Fruit fly (Drosophila melanogaster) whole organism, embryonic: Measurements from ENCODE around the gene CG6733.

Experiments
- Antp ChIP-seq: fragments of 200-800 bp; sonication (Bioruptor generic); optimal IDR thresholded peaks from 3 replicates; lab custom pipeline; 2016; ENCODE audit warnings: missing biosample characterization, missing genetic modification characterization
- Asciz ChIP-seq: fragments of 200-800 bp; sonication (Bioruptor generic); optimal IDR thresholded peaks from 2 replicates; lab custom pipeline; 2017; ENCODE audit warnings: missing biosample characterization, mild to moderate bottlenecking, missing genetic modification characterization, missing genetic modification reagents
- Blimp-1 ChIP-seq: fragments of 200-800 bp; sonication (Bioruptor generic); optimal IDR thresholded peaks from 3 replicates; lab custom pipeline; 2018; ENCODE audit warnings: missing biosample characterization, missing genetic modification characterization, mild to moderate bottlenecking, moderate library complexity, missing genetic modification reagents
- CG10267 ChIP-seq: fragments of 200-800 bp; sonication (Bioruptor generic); optimal IDR thresholded peaks from 2 replicates; lab custom pipeline; 2018; ENCODE audit warnings: missing biosample characterization, mild to moderate bottlenecking, missing genetic modification characterization, moderate library complexity
- CG10431 ChIP-seq: fragments of 200-800 bp; sonication (Bioruptor generic); optimal IDR thresholded peaks from 3 replicates; lab custom pipeline; 2018; ENCODE audit warnings: missing biosample characterization, mild to moderate bottlenecking, missing genetic modification characterization
- CG10959 ChIP-seq: fragments of 200-800 bp; sonication (Bioruptor generic); IDR thresholded peaks from 2 replicates; pipeline ENCODE4 v1.3.6; 2022; ENCODE audit warnings: missing biosample characterization, missing genetic modification characterization
- CG11456 ChIP-seq: fragments of 200-800 bp; sonication (Bioruptor generic); IDR thresholded peaks from 3 replicates; pipeline ENCODE4 v1.3.6; 2022; ENCODE audit warnings: missing biosample characterization, missing genetic modification characterization
- CG12391 ChIP-seq: fragments of 200-800 bp; sonication (Bioruptor generic); optimal IDR thresholded peaks from 3 replicates; lab custom pipeline; 2018; ENCODE audit warnings: missing biosample characterization, mild to moderate bottlenecking, missing genetic modification characterization, moderate library complexity
- CG15601 ChIP-seq: fragments of 200-800 bp; sonication (Bioruptor generic); optimal IDR thresholded peaks from 3 replicates; lab custom pipeline; 2019; ENCODE audit warnings: missing biosample characterization, mild to moderate bottlenecking, missing genetic modification characterization, moderate library complexity
- CG1792 ChIP-seq: fragments of 200-800 bp; sonication (Bioruptor generic); optimal IDR thresholded peaks from 2 replicates; lab custom pipeline; 2016; ENCODE audit warnings: missing biosample characterization, missing genetic modification characterization
- CG18599 ChIP-seq: fragments of 200-800 bp; sonication (Bioruptor generic); optimal IDR thresholded peaks from 3 replicates; lab custom pipeline; 2017; ENCODE audit warnings: missing biosample characterization, missing genetic modification characterization, mild to moderate bottlenecking, moderate library complexity, missing genetic modification reagents
- CG3163 ChIP-seq: fragments of 200-800 bp; sonication (Bioruptor generic); optimal IDR thresholded peaks from 3 replicates; lab custom pipeline; 2016; ENCODE audit warnings: missing biosample characterization, missing genetic modification characterization
- CG32532 ChIP-seq: fragments of 200-800 bp; sonication (Bioruptor generic); IDR thresholded peaks from 2 replicates; pipeline ENCODE4 v1.3.6; 2022; ENCODE audit warnings: missing biosample characterization, missing genetic modification characterization
- CG3281 ChIP-seq: fragments of 200-800 bp; sonication (Bioruptor generic); optimal IDR thresholded peaks from 3 replicates; lab custom pipeline; 2017; ENCODE audit warnings: missing biosample characterization, mild to moderate bottlenecking, missing genetic modification characterization
- CG43689 ChIP-seq: fragments of 200-800 bp; sonication (Bioruptor generic); IDR thresholded peaks from 2 replicates; pipeline ENCODE4 v1.3.6; 2022; ENCODE audit warnings: missing biosample characterization, missing genetic modification characterization
- CG4404 ChIP-seq: fragments of 200-800 bp; sonication (Bioruptor generic); IDR thresholded peaks from 2 replicates; pipeline ENCODE4 v1.3.6; 2022; ENCODE audit warnings: missing biosample characterization, missing genetic modification characterization
- CoRest ChIP-seq: fragments of 200-800 bp; sonication (Bioruptor generic); optimal IDR thresholded peaks from 3 replicates; lab custom pipeline; 2018; ENCODE audit warnings: missing biosample characterization, mild to moderate bottlenecking, missing genetic modification characterization, moderate library complexity
- Dip2 ChIP-seq: fragments of 200-800 bp; sonication (Bioruptor generic); IDR thresholded peaks from 2 replicates; pipeline ENCODE4 v1.3.6; 2022; ENCODE audit warnings: missing biosample characterization, missing genetic modification characterization
- Elba2 ChIP-seq: fragments of 200-800 bp; sonication (Bioruptor generic); optimal IDR thresholded peaks from 3 replicates; lab custom pipeline; 2016; ENCODE audit warnings: missing biosample characterization, missing genetic modification characterization
- Ets65A ChIP-seq: fragments of 200-800 bp; sonication (Bioruptor generic); peaks from one replicate; lab custom pipeline; 2016; ENCODE audit warnings: missing biosample characterization, missing genetic modification characterization
- Fer2 ChIP-seq: fragments of 200-800 bp; sonication (Bioruptor generic); optimal IDR thresholded peaks from 2 replicates; lab custom pipeline; 2018; ENCODE audit warnings: missing biosample characterization, mild to moderate bottlenecking, missing genetic modification characterization, moderate library complexity
- Fer3 ChIP-seq: fragments of 200-800 bp; sonication (Bioruptor generic); optimal IDR thresholded peaks from 2 replicates; lab custom pipeline; 2018; ENCODE audit warnings: missing biosample characterization, mild to moderate bottlenecking, missing genetic modification characterization, moderate library complexity
- H15 ChIP-seq: fragments of 200-800 bp; sonication (Bioruptor generic); IDR thresholded peaks from 3 replicates; pipeline ENCODE4 v1.3.6; 2022; ENCODE audit warnings: missing biosample characterization, missing genetic modification characterization
- Mes4 ChIP-seq: fragments of 200-800 bp; sonication (Bioruptor generic); optimal IDR thresholded peaks from 2 replicates; lab custom pipeline; 2016; ENCODE audit warnings: missing biosample characterization, missing genetic modification characterization
- Oaz ChIP-seq: fragments of 200-800 bp; sonication (Bioruptor generic); IDR thresholded peaks from 2 replicates; pipeline ENCODE4 v1.3.6; 2022; ENCODE audit warnings: missing biosample characterization, missing genetic modification characterization
- Oli ChIP-seq: fragments of 200-800 bp; sonication (Bioruptor generic); optimal IDR thresholded peaks from 2 replicates; lab custom pipeline; 2018; ENCODE audit warnings: missing biosample characterization, mild to moderate bottlenecking, missing genetic modification characterization, moderate library complexity
- Opbp ChIP-seq: fragments of 200-800 bp; sonication (Bioruptor generic); IDR thresholded peaks from 3 replicates; pipeline ENCODE4 v1.3.6; 2022; ENCODE audit warnings: missing biosample characterization, missing genetic modification characterization; ENCODE audit not compliant: partially characterized antibody
- Ptx1 ChIP-seq: fragments of 200-800 bp; sonication (Bioruptor generic); IDR thresholded peaks from 2 replicates; pipeline ENCODE4 v1.3.6; 2022; ENCODE audit warnings: missing biosample characterization, missing genetic modification characterization
- Stat92E ChIP-seq, 3 experiments: fragments of >200 bp in 2 of 3; fragments of 200-800 bp in 1 of 3; sonication (Bioruptor generic) in 1 of 3; optimal IDR thresholded peaks; 2 replicates each; lab custom pipeline; 2017 to 2019; ENCODE audit warnings: missing biosample characterization in 3 of 3, missing genetic modification characterization in 3 of 3, mild to moderate bottlenecking in 1 of 3, moderate library complexity in 1 of 3
- ac ChIP-seq: fragments of 200-800 bp; sonication (Bioruptor generic); optimal IDR thresholded peaks from 3 replicates; lab custom pipeline; 2017; ENCODE audit warnings: missing biosample characterization, mild to moderate bottlenecking, missing genetic modification characterization
- ara ChIP-seq: fragments of 200-800 bp; sonication (Bioruptor generic); IDR thresholded peaks from 2 replicates; pipeline ENCODE4 v1.3.6; 2022; ENCODE audit warnings: missing biosample characterization, missing genetic modification characterization
- bab2 ChIP-seq: fragments of 200-800 bp; sonication (Bioruptor generic); optimal IDR thresholded peaks from 2 replicates; lab custom pipeline; 2016; ENCODE audit warnings: missing biosample characterization, missing genetic modification characterization
- bcd ChIP-seq: fragments of 200-800 bp; sonication (Bioruptor generic); optimal IDR thresholded peaks from 2 replicates; lab custom pipeline; 2017; ENCODE audit warnings: missing biosample characterization, mild to moderate bottlenecking, missing genetic modification characterization
- da ChIP-seq: fragments of 200-800 bp; sonication (Bioruptor generic); optimal IDR thresholded peaks from 2 replicates; lab custom pipeline; 2016; ENCODE audit warnings: missing biosample characterization, missing genetic modification characterization
- dmrt99B ChIP-seq: fragments of 200-800 bp; sonication (Bioruptor generic); optimal IDR thresholded peaks from 2 replicates; lab custom pipeline; 2018; ENCODE audit warnings: missing biosample characterization, mild to moderate bottlenecking, missing genetic modification characterization, moderate library complexity
- emc ChIP-seq: fragments of 200-800 bp; sonication (Bioruptor generic); optimal IDR thresholded peaks from 2 replicates; lab custom pipeline; 2016; ENCODE audit warnings: missing biosample characterization, missing genetic modification characterization
- fd96Cb ChIP-seq: fragments of 200-800 bp; sonication (Bioruptor generic); optimal IDR thresholded peaks from 2 replicates; lab custom pipeline; 2018; ENCODE audit warnings: missing biosample characterization, mild to moderate bottlenecking, missing genetic modification characterization, moderate library complexity
- gce ChIP-seq: fragments of 200-800 bp; sonication (Bioruptor generic); IDR thresholded peaks from 3 replicates; pipeline ENCODE4 v1.3.6; 2022; ENCODE audit warnings: missing biosample characterization, missing genetic modification characterization
- gfzf ChIP-seq: fragments of 200-800 bp; sonication (Bioruptor generic); optimal IDR thresholded peaks from 2 replicates; lab custom pipeline; 2016; ENCODE audit warnings: missing biosample characterization, mild to moderate bottlenecking, missing genetic modification characterization, moderate library complexity
- gt ChIP-seq: fragments of 200-800 bp; sonication (Bioruptor generic); IDR thresholded peaks from 2 replicates; pipeline ENCODE4 v1.3.6; 2022; ENCODE audit warnings: missing biosample characterization, missing genetic modification characterization
- hth ChIP-seq: fragments of >200 bp; optimal IDR thresholded peaks from 2 replicates; lab custom pipeline; 2017; ENCODE audit warnings: inconsistent platforms
- lab ChIP-seq: fragments of 200-800 bp; sonication (Bioruptor generic); optimal IDR thresholded peaks from 3 replicates; lab custom pipeline; 2017; ENCODE audit warnings: missing biosample characterization, missing genetic modification characterization, mild to moderate bottlenecking, moderate library complexity, missing genetic modification reagents
- lmd ChIP-seq: fragments of 200-800 bp; sonication (Bioruptor generic); IDR thresholded peaks from 2 replicates; pipeline ENCODE4 v1.3.6; 2022; ENCODE audit warnings: missing biosample characterization, missing genetic modification characterization
- row ChIP-seq: fragments of 200-800 bp; sonication (Bioruptor generic); IDR thresholded peaks from 3 replicates; pipeline ENCODE4 v1.3.6; 2022; ENCODE audit warnings: missing biosample characterization, missing genetic modification characterization
- schlank ChIP-seq: fragments of 200-800 bp; sonication (Bioruptor generic); optimal IDR thresholded peaks from 2 replicates; lab custom pipeline; 2018; ENCODE audit warnings: missing biosample characterization, mild to moderate bottlenecking, missing genetic modification characterization
- sr ChIP-seq: fragments of 200-800 bp; sonication (Bioruptor generic); IDR thresholded peaks from 3 replicates; pipeline ENCODE4 v1.3.6; 2022; ENCODE audit warnings: missing biosample characterization, missing genetic modification characterization
- ssp ChIP-seq: fragments of 200-800 bp; sonication (Bioruptor generic); IDR thresholded peaks from 2 replicates; pipeline ENCODE4 v1.3.6; 2022; ENCODE audit warnings: missing biosample characterization, missing genetic modification characterization
- stwl ChIP-seq: fragments of 200-800 bp; sonication (Bioruptor generic); optimal IDR thresholded peaks from 3 replicates; lab custom pipeline; 2018; ENCODE audit warnings: missing biosample characterization, mild to moderate bottlenecking, missing genetic modification characterization, moderate library complexity
- tgo ChIP-seq: fragments of 200-800 bp; sonication (Bioruptor generic); IDR thresholded peaks from 3 replicates; pipeline ENCODE4 v1.3.6; 2022; ENCODE audit warnings: missing biosample characterization, missing genetic modification characterization
- vnd ChIP-seq: fragments of 200-800 bp; sonication (Bioruptor generic); IDR thresholded peaks from 3 replicates; pipeline ENCODE4 v1.3.6; 2022; ENCODE audit warnings: missing biosample characterization, missing genetic modification characterization; ENCODE audit not compliant: partially characterized antibody

Gene CG6733

dm6 chr3R:23112680-23113362, 15.3 kb downstream of the CG6733 start, which contains the start of gene Cow (continued):
- TF ChIP-seq Blimp-1 (GFP tag; lab: Kevin White, UChicago), result no peak
- no peak; the same call in 1 of the 2 replicates for TF ChIP-seq CG4404 (GFP tag; lab: Robert Waterston, UW)
- no peak for TF ChIP-seq CG1792 (GFP tag; lab: Kevin White, UChicago)
- TF ChIP-seq da, result no peak
- TF ChIP-seq gfzf (GFP tag; lab: Kevin White, UChicago), result no peak
- TF ChIP-seq schlank, result peak; percentile 43
- TF ChIP-seq ssp, result peak; percentile 48; the same call in 1 of the 2 replicates
- peak; percentile 78 for TF ChIP-seq CG32532 (GFP tag; lab: Robert Waterston, UW)
- peak; percentile 57; the same call in 1 of the 3 replicates for TF ChIP-seq CG11456 (GFP tag; lab: Robert Waterston, UW)
- peak; percentile 27 for TF ChIP-seq Fer2 (tag; lab: Kevin White, UChicago)
- TF ChIP-seq stwl, result no peak
- no peak for TF ChIP-seq gt (GFP tag; lab: Robert Waterston, UW)
- peak; percentile 85 for TF ChIP-seq CG3163 (GFP tag; lab: Kevin White, UChicago)
- TF ChIP-seq Fer3, result peak; percentile 60
- peak; percentile 59; the same call in 1 of the 3 replicates for TF ChIP-seq H15
- TF ChIP-seq gce, result 0 out of 3 replicates have a peak, but pooled peaks have one; percentile 12
- peak; percentile 72 for TF ChIP-seq Ptx1 (GFP tag; lab: Robert Waterston, UW)
- TF ChIP-seq CG10959, result no peak
- no peak for TF ChIP-seq ara (GFP tag; lab: Robert Waterston, UW)
- TF ChIP-seq Asciz (GFP tag; lab: Kevin White, UChicago), result peak; percentile 42
- TF ChIP-seq tgo (GFP tag; lab: Robert Waterston, UW), result peak; percentile 76
- TF ChIP-seq Elba2, result no peak
- peak; percentile 66 for TF ChIP-seq bcd (GFP tag; lab: Kevin White, UChicago)
- TF ChIP-seq row (GFP tag; lab: Robert Waterston, UW), result peak; percentile 84
- TF ChIP-seq Stat92E (GFP tag; optimal IDR thresholded peaks at IDR 0.05; lab: Kevin White, UChicago), result no peak
- TF ChIP-seq Oaz (GFP tag; lab: Robert Waterston, UW), result 0 out of 2 replicates have a peak, but pooled peaks have one; percentile 38
- TF ChIP-seq Dip2 (GFP tag; lab: Robert Waterston, UW), result no peak
- peak; percentile 66 for TF ChIP-seq lmd (GFP tag; lab: Robert Waterston, UW)
- TF ChIP-seq ac (GFP tag; lab: Kevin White, UChicago), result no peak
- TF ChIP-seq fd96Cb (tag; lab: Kevin White, UChicago), result no peak
- TF ChIP-seq CG18599 (GFP tag; lab: Kevin White, UChicago), result peak; percentile 93
- peak; percentile 90 for TF ChIP-seq lab (GFP tag; lab: Kevin White, UChicago)
- TF ChIP-seq dmrt99B (tag; lab: Kevin White, UChicago), result peak; percentile 69
- TF ChIP-seq CoRest (tag; lab: Kevin White, UChicago), result peak; percentile 54
- no peak for TF ChIP-seq hth
- TF ChIP-seq vnd (GFP tag; lab: Robert Waterston, UW), result no peak
- TF ChIP-seq Oli (tag; lab: Kevin White, UChicago), result peak; percentile 52
- peak; percentile 92 for TF ChIP-seq Ets65A (GFP tag; lab: Kevin White, UChicago)
- TF ChIP-seq Antp (GFP tag; lab: Kevin White, UChicago), result peak; percentile 32
- peak; percentile 13 for TF ChIP-seq CG10267
- no peak for TF ChIP-seq Opbp
- TF ChIP-seq emc (GFP tag; lab: Kevin White, UChicago), result no peak
- TF ChIP-seq CG15601 (tag; lab: Kevin White, UChicago), result no peak
- TF ChIP-seq CG3281, result peak; percentile 74
- TF ChIP-seq CG10431, result no peak
- peak; percentile 40; the same call in 1 of the 2 replicates for TF ChIP-seq CG43689 (GFP tag; lab: Robert Waterston, UW)
- no peak for TF ChIP-seq sr (GFP tag; lab: Robert Waterston, UW)
- TF ChIP-seq Mes4 (GFP tag; lab: Kevin White, UChicago), result peak; percentile 4
- TF ChIP-seq bab2 (GFP tag; lab: Kevin White, UChicago), result peak; percentile 48
- peak; percentile 62 for TF ChIP-seq CG12391 (tag; lab: Kevin White, UChicago)
